Fruit fly (Drosophila melanogaster): ENCODE data around the gene bam.

bam gene

DNA sequence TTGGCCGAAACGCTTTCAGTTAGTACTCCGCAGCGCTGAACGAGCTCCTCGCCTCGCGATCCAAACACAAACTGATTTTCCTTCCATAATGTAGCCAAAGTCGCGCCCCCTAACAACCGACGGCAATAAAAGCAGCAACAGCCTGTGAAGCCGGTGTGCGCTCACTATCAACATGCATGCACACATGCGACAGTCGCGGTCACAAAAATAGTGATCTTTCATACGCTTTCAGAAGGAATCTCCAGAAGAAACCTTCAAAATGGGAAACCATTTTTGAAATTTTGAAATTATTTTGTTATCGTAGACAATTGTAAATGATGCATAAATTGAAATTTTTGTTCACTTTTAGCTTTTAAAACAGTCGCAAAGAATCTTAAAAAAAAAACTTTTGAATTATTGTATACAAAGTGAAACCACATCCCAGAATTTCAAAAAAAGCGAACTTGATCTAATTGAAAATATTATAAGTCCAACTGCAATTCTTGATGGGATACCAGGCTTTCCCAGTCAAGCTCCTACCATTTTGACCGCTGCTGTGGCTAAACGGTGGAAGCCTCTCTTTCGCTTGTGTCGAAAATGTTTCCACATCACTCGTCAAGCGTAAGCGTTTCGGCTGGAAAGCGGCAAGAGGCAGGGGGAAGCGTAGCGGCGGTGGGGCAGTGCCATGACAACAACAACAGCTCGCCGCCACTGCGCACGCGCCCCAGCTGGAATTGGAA, 12.5 kb downstream of the bam start, which contains the start of gene Cad96Cb (continued):
- no peak for TF ChIP-seq mld (GFP tag; IDR thresholded peaks at IDR 0.05; ENCODE audit: partially characterized antibody)
- peak; percentile 77 for TF ChIP-seq CG32767 (GFP tag; IDR thresholded peaks at IDR 0.05)
- peak; percentile 19 for TF ChIP-seq CTCF (GFP tag; optimal IDR thresholded peaks at IDR 0.05)
- no peak for TF ChIP-seq MESR4 (GFP tag; optimal IDR thresholded peaks at IDR 0.05)
- peak; percentile 81 for TF ChIP-seq nom (GFP tag; optimal IDR thresholded peaks at IDR 0.05)
- TF ChIP-seq CG1832 (GFP tag; optimal IDR thresholded peaks at IDR 0.05): no peak
- TF ChIP-seq CG30403 (GFP tag; optimal IDR thresholded peaks at IDR 0.05): peak; percentile 92
- TF ChIP-seq ci (GFP tag; IDR thresholded peaks at IDR 0.05): peak; percentile 63; the same call in 2 of the 3 replicates
- TF ChIP-seq nerfin-1 (tag; optimal IDR thresholded peaks at IDR 0.05): peak; percentile 88
- peak; percentile 71 to 81 for TF ChIP-seq Pdp1 (GFP tag; optimal IDR thresholded peaks at IDR 0.05)
- TF ChIP-seq CG10979 (tag; optimal IDR thresholded peaks at IDR 0.05): peak; percentile 94
- no peak for TF ChIP-seq ftz-f1 (GFP tag; optimal IDR thresholded peaks at IDR 0.05)
- TF ChIP-seq Jarid2 (GFP tag; optimal IDR thresholded peaks at IDR 0.05): peak; percentile 53
- peak; percentile 76 for TF ChIP-seq CG15696 (tag; optimal IDR thresholded peaks at IDR 0.05)
- peak; percentile 94 for TF ChIP-seq CG4360 (GFP tag; IDR thresholded peaks at IDR 0.05)
- peak; percentile 27 for TF ChIP-seq CG9876 (GFP tag; optimal IDR thresholded peaks at IDR 0.05)
- no peak for TF ChIP-seq CG31224 (GFP tag; IDR thresholded peaks at IDR 0.05)
- TF ChIP-seq Dip3 (GFP tag; optimal IDR thresholded peaks at IDR 0.05): peak; percentile 20
- TF ChIP-seq CG42726 (GFP tag; IDR thresholded peaks at IDR 0.05; ENCODE audit: partially characterized antibody): no peak
- no peak for TF ChIP-seq gro (GFP tag; optimal IDR thresholded peaks at IDR 0.05)
- no peak for TF ChIP-seq sr (GFP tag; IDR thresholded peaks at IDR 0.05)
- peak; percentile 86 for TF ChIP-seq Sox102F (GFP tag; optimal IDR thresholded peaks at IDR 0.05)
- TF ChIP-seq CG2202 (tag; optimal IDR thresholded peaks at IDR 0.05): peak; percentile 48
- peak; percentile 92 for TF ChIP-seq CG11504 (tag; optimal IDR thresholded peaks at IDR 0.05)
- peak; percentile 70 for TF ChIP-seq Ptx1 (GFP tag; IDR thresholded peaks at IDR 0.05)
- TF ChIP-seq ash1 (GFP tag; optimal IDR thresholded peaks at IDR 0.05): no peak
- peak; percentile 64 for TF ChIP-seq CG2116 (GFP tag; optimal IDR thresholded peaks at IDR 0.05)
- peak; percentile 49 for TF ChIP-seq CG33213 (GFP tag; optimal IDR thresholded peaks at IDR 0.05)
- no peak for TF ChIP-seq Ravus (GFP tag; IDR thresholded peaks at IDR 0.05)
- no peak for TF ChIP-seq chinmo (GFP tag; IDR thresholded peaks at IDR 0.05; ENCODE audit: partially characterized antibody)
- peak; percentile 28 for TF ChIP-seq CG3838 (GFP tag; optimal IDR thresholded peaks at IDR 0.05)
- TF ChIP-seq Hmr (GFP tag; optimal IDR thresholded peaks at IDR 0.05): peak; percentile 58
- peak; percentile 63; the same call in 1 of the 2 replicates for TF ChIP-seq dan (GFP tag; IDR thresholded peaks at IDR 0.05)

DNA sequence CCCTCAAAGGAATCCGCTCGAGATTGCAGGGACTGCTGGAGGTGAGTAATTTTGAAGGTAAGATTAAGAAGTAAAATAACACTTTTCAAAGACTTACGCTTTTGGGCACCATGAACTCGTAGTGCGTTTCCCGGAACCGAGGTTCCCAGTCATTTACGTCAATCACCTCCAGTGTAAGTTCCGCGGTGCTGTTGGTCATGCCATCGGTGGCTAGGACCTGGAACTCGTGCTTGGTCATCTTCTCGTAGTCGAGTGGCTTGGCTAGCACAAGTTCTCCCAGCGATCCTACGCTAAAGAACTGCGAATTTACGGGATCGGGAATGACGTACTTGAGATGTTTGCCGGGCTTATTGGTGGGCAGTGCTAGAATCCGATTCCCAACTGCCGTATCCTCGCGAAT, 19.4 kb downstream of the bam start:
- peak; percentile 91 for TF ChIP-seq Ets65A (GFP tag)
- no peak for TF ChIP-seq org-1 (GFP tag; optimal IDR thresholded peaks at IDR 0.05)

DNA sequence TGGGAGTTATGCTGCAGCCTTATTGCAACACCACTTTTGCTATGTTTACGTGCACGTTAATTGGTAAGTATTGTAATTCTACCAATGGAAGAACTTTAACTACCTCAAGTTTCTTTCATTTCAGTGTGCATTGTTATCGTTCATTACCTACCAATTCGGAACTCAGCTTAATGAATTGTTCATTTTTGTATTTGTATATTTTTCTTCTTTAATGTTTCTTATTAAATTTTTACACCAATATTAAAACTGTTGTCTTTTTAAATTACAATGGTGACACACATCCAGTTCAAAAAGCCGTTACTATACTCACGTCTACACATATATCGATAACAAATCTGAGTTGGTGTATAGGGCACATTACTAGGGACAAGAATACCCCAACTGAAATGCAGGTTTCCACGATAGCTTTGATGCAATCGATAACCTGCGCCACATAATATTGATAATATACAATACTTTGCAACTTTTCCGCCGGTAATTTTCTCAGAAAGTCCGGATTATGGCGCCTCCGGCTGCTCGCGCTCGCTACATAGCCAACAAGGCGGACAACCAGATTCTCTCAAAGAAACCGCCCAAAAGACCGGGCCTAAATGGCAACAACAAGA, 23.6 kb downstream of the bam start, which contains the start of gene Alg9:
Gene Alg9, plus strand, starts transcription at position 387 of the 605 bp plus-strand sequence.
- peak; percentile 84 for TF ChIP-seq CG14860 (GFP tag; IDR thresholded peaks at IDR 0.05; ENCODE audit: partially characterized antibody)
- no peak for TF ChIP-seq CG3163 (GFP tag; optimal IDR thresholded peaks at IDR 0.05)
- TF ChIP-seq bbx (GFP tag; IDR thresholded peaks at IDR 0.05; ENCODE audit: partially characterized antibody): peak; percentile 92
- TF ChIP-seq lola (GFP tag; optimal IDR thresholded peaks at IDR 0.05): peak in 1 of 3 experiments; percentile 71
- TF ChIP-seq ATbp (GFP tag; optimal IDR thresholded peaks at IDR 0.05): no peak
- TF ChIP-seq CG16813 (GFP tag; IDR thresholded peaks at IDR 0.05; ENCODE audit: partially characterized antibody): peak; percentile 89
- TF ChIP-seq CG2678 (tag; optimal IDR thresholded peaks at IDR 0.05): no peak
- no peak for TF ChIP-seq CG7556 (GFP tag; optimal IDR thresholded peaks at IDR 0.05)
- TF ChIP-seq CG17802 (tag; optimal IDR thresholded peaks at IDR 0.05): peak; percentile 81
- peak; percentile 93 for TF ChIP-seq Bgb (GFP tag; IDR thresholded peaks at IDR 0.05; ENCODE audit: partially characterized antibody)
- TF ChIP-seq az2 (GFP tag; optimal IDR thresholded peaks at IDR 0.05): no peak
- no peak for TF ChIP-seq CG15011 (GFP tag; optimal IDR thresholded peaks at IDR 0.05)
- TF ChIP-seq maf-S (GFP tag; optimal IDR thresholded peaks at IDR 0.05): no peak
